Fruit fly (Drosophila melanogaster) whole organism, embryonic: Measurements from ENCODE around the gene CG13894.
A peak's percentile ranks its signal among the peaks of the same experiment; 100 is the strongest.

Source experiments
- Bdp1 ChIP-seq: fragments of 200-800 bp; sonication (Bioruptor generic); optimal IDR thresholded peaks from 3 replicates; lab custom pipeline; 2016; ENCODE audit warnings: missing biosample characterization, missing genetic modification characterization
- C15 ChIP-seq: fragments of 200-800 bp; sonication (Bioruptor generic); IDR thresholded peaks from 3 replicates; pipeline ENCODE4 v1.3.6; 2022; ENCODE audit warnings: missing biosample characterization, missing genetic modification characterization
- CG11085 ChIP-seq: fragments of 200-800 bp; sonication (Bioruptor generic); IDR thresholded peaks from 2 replicates; pipeline ENCODE4 v1.3.6; 2022; ENCODE audit warnings: missing biosample characterization, missing genetic modification characterization
- CG11695 ChIP-seq: fragments of 200-800 bp; sonication (Bioruptor generic); IDR thresholded peaks from 3 replicates; pipeline ENCODE4 v1.3.6; 2022; ENCODE audit warnings: missing biosample characterization, missing genetic modification characterization
- CG12659 ChIP-seq: fragments of 200-800 bp; sonication (Bioruptor generic); optimal IDR thresholded peaks from 3 replicates; lab custom pipeline; 2017; ENCODE audit warnings: mild to moderate bottlenecking, missing biosample characterization, missing genetic modification reagents, missing genetic modification characterization
- CG12744 ChIP-seq: fragments of 200-800 bp; sonication (Bioruptor generic); optimal IDR thresholded peaks from 2 replicates; lab custom pipeline; 2016; ENCODE audit warnings: missing biosample characterization, missing genetic modification characterization
- CG13123 ChIP-seq: fragments of 200-800 bp; sonication (Bioruptor generic); optimal IDR thresholded peaks from 2 replicates; lab custom pipeline; 2016; ENCODE audit warnings: missing biosample characterization, missing genetic modification characterization
- CG13775 ChIP-seq: fragments of 200-800 bp; sonication (Bioruptor generic); optimal IDR thresholded peaks from 3 replicates; lab custom pipeline; 2017; ENCODE audit warnings: missing biosample characterization, mild to moderate bottlenecking, missing genetic modification characterization
- CG14441 ChIP-seq: fragments of 200-800 bp; sonication (Bioruptor generic); IDR thresholded peaks from 2 replicates; pipeline ENCODE4 v1.3.6; 2022; ENCODE audit warnings: missing biosample characterization, missing genetic modification characterization
- CG1603 ChIP-seq: fragments of 200-800 bp; sonication (Bioruptor generic); optimal IDR thresholded peaks from 2 replicates; lab custom pipeline; 2019; ENCODE audit warnings: missing biosample characterization, mild to moderate bottlenecking, missing genetic modification characterization, moderate library complexity
- CG17186 ChIP-seq: fragments of 200-800 bp; sonication (Bioruptor generic); optimal IDR thresholded peaks from 3 replicates; lab custom pipeline; 2017; ENCODE audit warnings: missing biosample characterization, missing genetic modification reagents, missing genetic modification characterization
- CG18011 ChIP-seq: fragments of 200-800 bp; sonication (Bioruptor generic); optimal IDR thresholded peaks from 2 replicates; lab custom pipeline; 2017; ENCODE audit warnings: missing biosample characterization, missing genetic modification characterization, mild to moderate bottlenecking, moderate library complexity, missing genotype
- CG18262 ChIP-seq: fragments of 200-800 bp; optimal IDR thresholded peaks from 3 replicates; lab custom pipeline; 2019; ENCODE audit warnings: missing biosample characterization, mild to moderate bottlenecking, missing genetic modification characterization, moderate library complexity
- CG18764 ChIP-seq: fragments of 200-800 bp; sonication (Bioruptor generic); optimal IDR thresholded peaks from 3 replicates; lab custom pipeline; 2016; ENCODE audit warnings: missing biosample characterization, missing genetic modification characterization
- CG4328 ChIP-seq: fragments of 200-800 bp; sonication (Bioruptor generic); optimal IDR thresholded peaks from 3 replicates; lab custom pipeline; 2017; ENCODE audit warnings: missing biosample characterization, missing genetic modification reagents, missing genetic modification characterization
- CG8765 ChIP-seq: fragments of 200-800 bp; sonication (Bioruptor generic); IDR thresholded peaks from 2 replicates; pipeline ENCODE4 v1.3.6; 2022; ENCODE audit warnings: missing biosample characterization, missing genetic modification characterization
- Camta ChIP-seq: fragments of 200-800 bp; sonication (Bioruptor generic); optimal IDR thresholded peaks from 2 replicates; lab custom pipeline; 2016; ENCODE audit warnings: missing biosample characterization, missing genetic modification characterization
- CkIIα-i1 ChIP-seq: fragments of 200-800 bp; sonication (Bioruptor generic); IDR thresholded peaks from 2 replicates; pipeline ENCODE4 v1.3.6; 2022; ENCODE audit warnings: missing biosample characterization, missing genetic modification characterization
- E2f2 ChIP-seq: fragments of 200-800 bp; sonication (Bioruptor generic); IDR thresholded peaks from 2 replicates; pipeline ENCODE4 v1.3.6; 2022; ENCODE audit warnings: missing biosample characterization, missing genetic modification characterization
- Eip74EF ChIP-seq, 2 experiments: fragments of 200-800 bp in 1 of 2; fragments of >200 bp in 1 of 2; sonication (Bioruptor generic) in 1 of 2; optimal IDR thresholded peaks; 2 replicates each; lab custom pipeline; 2017 to 2019; ENCODE audit warnings: missing biosample characterization in 2 of 2, missing genetic modification characterization in 2 of 2, mild to moderate bottlenecking in 1 of 2, moderate library complexity in 1 of 2
- Fer1 ChIP-seq: fragments of 200-800 bp; sonication (Bioruptor generic); optimal IDR thresholded peaks from 2 replicates; lab custom pipeline; 2017; ENCODE audit warnings: missing biosample characterization, mild to moderate bottlenecking, missing genetic modification characterization
- HLH4C ChIP-seq: fragments of 200-800 bp; sonication (Bioruptor generic); IDR thresholded peaks from 3 replicates; pipeline ENCODE4 v1.3.6; 2022; ENCODE audit warnings: missing biosample characterization, missing genetic modification characterization; ENCODE audit not compliant: partially characterized antibody
- MBD-R2 ChIP-seq: fragments of 200-800 bp; sonication (Bioruptor generic); IDR thresholded peaks from 2 replicates; pipeline ENCODE4 v1.3.6; 2022; ENCODE audit warnings: missing biosample characterization, missing genetic modification characterization
- NC2β ChIP-seq: fragments of 200-800 bp; sonication (Bioruptor generic); optimal IDR thresholded peaks from 2 replicates; lab custom pipeline; 2016; ENCODE audit warnings: missing biosample characterization, missing genetic modification characterization
- NfI ChIP-seq: fragments of 200-800 bp; sonication (Bioruptor generic); optimal IDR thresholded peaks from 3 replicates; lab custom pipeline; 2018; ENCODE audit warnings: missing biosample characterization, mild to moderate bottlenecking, missing genetic modification characterization, moderate library complexity
- Sin3A ChIP-seq: fragments of >200 bp; optimal IDR thresholded peaks from 2 replicates; lab custom pipeline; 2018
- Sox102F ChIP-seq: fragments of 200-800 bp; sonication (Bioruptor generic); optimal IDR thresholded peaks from 2 replicates; lab custom pipeline; 2018; ENCODE audit warnings: missing biosample characterization, mild to moderate bottlenecking, missing genetic modification characterization, moderate library complexity
- Taf1 ChIP-seq: fragments of 200-800 bp; sonication (Bioruptor generic); IDR thresholded peaks from 2 replicates; pipeline ENCODE4 v1.3.6; 2022; ENCODE audit warnings: missing biosample characterization, missing genetic modification characterization
- Vsx1 ChIP-seq: fragments of 200-800 bp; sonication (Bioruptor generic); optimal IDR thresholded peaks from 2 replicates; lab custom pipeline; 2017; ENCODE audit warnings: missing biosample characterization, mild to moderate bottlenecking, missing genetic modification characterization, missing genetic modification reagents
- YL-1 ChIP-seq: fragments of 200-800 bp; sonication (Bioruptor generic); optimal IDR thresholded peaks from 3 replicates; lab custom pipeline; 2017; ENCODE audit warnings: missing biosample characterization, mild to moderate bottlenecking, missing genetic modification characterization
- al ChIP-seq: fragments of 200-800 bp; sonication (Bioruptor generic); IDR thresholded peaks from 2 replicates; pipeline ENCODE4 v1.3.6; 2022; ENCODE audit warnings: missing biosample characterization, missing genetic modification characterization
- ash1 ChIP-seq: fragments of 200-800 bp; sonication (Bioruptor generic); optimal IDR thresholded peaks from 2 replicates; lab custom pipeline; 2018; ENCODE audit warnings: missing biosample characterization, mild to moderate bottlenecking, missing genetic modification characterization
- az2 ChIP-seq: fragments of 200-800 bp; sonication (Bioruptor generic); optimal IDR thresholded peaks from 3 replicates; lab custom pipeline; 2016; ENCODE audit warnings: missing biosample characterization, missing genetic modification characterization
- bigmax ChIP-seq: fragments of 200-800 bp; sonication (Bioruptor generic); optimal IDR thresholded peaks from 2 replicates; lab custom pipeline; 2018; ENCODE audit warnings: missing biosample characterization, mild to moderate bottlenecking, missing genetic modification characterization
- cas ChIP-seq: fragments of 200-800 bp; sonication (Bioruptor generic); IDR thresholded peaks from 2 replicates; pipeline ENCODE4 v1.3.6; 2022; ENCODE audit warnings: missing biosample characterization, missing genetic modification characterization
- cato ChIP-seq: fragments of 200-800 bp; sonication (Bioruptor generic); optimal IDR thresholded peaks from 2 replicates; lab custom pipeline; 2016; ENCODE audit warnings: missing biosample characterization, missing genetic modification characterization, borderline replicate concordance
- chif ChIP-seq, 2 experiments: fragments of 200-800 bp; sonication (Bioruptor generic); optimal IDR thresholded peaks; 3 replicates each; lab custom pipeline; 2016; ENCODE audit warnings: missing biosample characterization in 2 of 2, missing genetic modification characterization in 2 of 2
- chn ChIP-seq: fragments of 200-800 bp; sonication (Bioruptor generic); optimal IDR thresholded peaks from 2 replicates; lab custom pipeline; 2016; ENCODE audit warnings: missing biosample characterization, missing genetic modification characterization
- fru ChIP-seq: fragments of >200 bp; optimal IDR thresholded peaks from 2 replicates; lab custom pipeline; 2017
- grau ChIP-seq: fragments of 200-800 bp; optimal IDR thresholded peaks from 3 replicates; lab custom pipeline; 2019; ENCODE audit warnings: missing biosample characterization, mild to moderate bottlenecking, missing genetic modification characterization, moderate library complexity
- insv ChIP-seq, 2 experiments: fragments of 200-800 bp; sonication (Bioruptor generic); optimal IDR thresholded peaks; 3 replicates each; lab custom pipeline; 2016 to 2018; ENCODE audit warnings: missing biosample characterization in 2 of 2, missing genetic modification characterization in 2 of 2
- ken ChIP-seq: fragments of 200-800 bp; sonication (Bioruptor generic); IDR thresholded peaks from 3 replicates; pipeline ENCODE4 v1.3.6; 2022; ENCODE audit warnings: missing biosample characterization, missing genetic modification characterization
- lola ChIP-seq, 3 experiments: fragments of >200 bp in 2 of 3; fragments of 200-800 bp in 1 of 3; sonication (Bioruptor generic) in 1 of 3; optimal IDR thresholded peaks; 2 replicates each; lab custom pipeline; 2017 to 2019; ENCODE audit warnings: missing biosample characterization in 3 of 3, missing genetic modification characterization in 3 of 3, mild to moderate bottlenecking in 1 of 3, moderate library complexity in 1 of 3
- mam ChIP-seq: fragments of 200-800 bp; sonication (Bioruptor generic); optimal IDR thresholded peaks from 3 replicates; lab custom pipeline; 2016; ENCODE audit warnings: missing biosample characterization, missing genetic modification characterization
- odd ChIP-seq: fragments of 200-800 bp; sonication (Bioruptor generic); optimal IDR thresholded peaks from 2 replicates; lab custom pipeline; 2017; ENCODE audit warnings: missing biosample characterization, mild to moderate bottlenecking, missing genetic modification characterization
- onecut ChIP-seq: fragments of 200-800 bp; sonication (Bioruptor generic); IDR thresholded peaks from 2 replicates; pipeline ENCODE4 v1.3.6; 2022; ENCODE audit warnings: missing biosample characterization, missing genetic modification characterization
- otp ChIP-seq: fragments of 200-800 bp; sonication (Bioruptor generic); IDR thresholded peaks from 3 replicates; pipeline ENCODE4, ENCODE4 v1.3.6; 2022; ENCODE audit warnings: missing biosample characterization, missing genetic modification characterization
- ro ChIP-seq: fragments of 200-800 bp; sonication (Bioruptor generic); IDR thresholded peaks from 2 replicates; pipeline ENCODE4 v1.3.6; 2022; ENCODE audit warnings: missing biosample characterization, missing genetic modification characterization
- slbo ChIP-seq: fragments of 200-800 bp; sonication (Bioruptor generic); IDR thresholded peaks from 2 replicates; pipeline ENCODE4 v1.3.6; 2022; ENCODE audit warnings: missing biosample characterization, missing genetic modification characterization
- slou ChIP-seq: fragments of 200-800 bp; sonication (Bioruptor generic); optimal IDR thresholded peaks from 3 replicates; lab custom pipeline; 2016; ENCODE audit warnings: missing biosample characterization, missing genetic modification characterization
- tgo ChIP-seq: fragments of 200-800 bp; sonication (Bioruptor generic); IDR thresholded peaks from 3 replicates; pipeline ENCODE4 v1.3.6; 2022; ENCODE audit warnings: missing biosample characterization, missing genetic modification characterization
- tio ChIP-seq: fragments of 200-800 bp; sonication (Bioruptor generic); optimal IDR thresholded peaks from 2 replicates; lab custom pipeline; 2017; ENCODE audit warnings: missing biosample characterization, missing genetic modification characterization, inconsistent platforms

The CG13894 gene

dm6 chr3L:654019-654418 lies 44.9 kb downstream of the CG13894 start, which contains the start of the genes MED30 and Rev1 (continued):
- peak; percentile 83 for TF ChIP-seq onecut (GFP tag; lab: Robert Waterston, UW)
- peak; percentile 91 for TF ChIP-seq Bdp1
- TF ChIP-seq fru: no peak
- peak; percentile 97 for TF ChIP-seq slbo (GFP tag; lab: Robert Waterston, UW)
- peak; percentile 89 for TF ChIP-seq CG11085
- TF ChIP-seq C15 (GFP tag; lab: Robert Waterston, UW): peak; percentile 80
- peak in 1 of 2 experiments; percentile 62 for TF ChIP-seq insv (GFP tag; optimal IDR thresholded peaks at IDR 0.05; lab: Kevin White, UChicago)
- no peak for TF ChIP-seq ro (GFP tag; lab: Robert Waterston, UW)
- peak in 1 of 3 experiments; percentile 83 for TF ChIP-seq lola (GFP tag; optimal IDR thresholded peaks at IDR 0.05; lab: Kevin White, UChicago)
- TF ChIP-seq ken (GFP tag; lab: Robert Waterston, UW): peak; percentile 93
- TF ChIP-seq CG18764 (GFP tag; lab: Kevin White, UChicago): peak; percentile 88
- TF ChIP-seq CG13123 (GFP tag; lab: Kevin White, UChicago): peak; percentile 91
- TF ChIP-seq grau (tag; lab: Kevin White, UChicago): peak; percentile 92
- peak; percentile 87 for TF ChIP-seq CG18262 (tag; lab: Kevin White, UChicago)
- TF ChIP-seq Sox102F (GFP tag; lab: Kevin White, UChicago): peak; percentile 94
- peak; percentile 92 for TF ChIP-seq slou (GFP tag; lab: Kevin White, UChicago)
- peak; percentile 88 for TF ChIP-seq otp (GFP tag; lab: Robert Waterston, UW)
- peak; percentile 76 for TF ChIP-seq cas (GFP tag; lab: Robert Waterston, UW)
- TF ChIP-seq ash1 (GFP tag; lab: Kevin White, UChicago): peak; percentile 83
- TF ChIP-seq tio (GFP tag; lab: Kevin White, UChicago): no peak
- TF ChIP-seq CG14441 (GFP tag; lab: Robert Waterston, UW): peak; percentile 91
- TF ChIP-seq Eip74EF (GFP tag; optimal IDR thresholded peaks at IDR 0.05; lab: Kevin White, UChicago): peak in 1 of 2 experiments; percentile 83
- 0 out of 2 replicates have a peak, but pooled peaks have one; percentile 36 for TF ChIP-seq CkIIα-i1
- TF ChIP-seq NC2β (GFP tag; lab: Kevin White, UChicago): peak; percentile 96
- TF ChIP-seq tgo (GFP tag; lab: Robert Waterston, UW): peak; percentile 89
- peak; percentile 93 to 95 for TF ChIP-seq chif (GFP tag; optimal IDR thresholded peaks at IDR 0.05; lab: Kevin White, UChicago)
- TF ChIP-seq E2f2 (GFP tag; lab: Robert Waterston, UW): peak; percentile 87
- TF ChIP-seq Taf1: peak; percentile 90
- peak; percentile 83 for TF ChIP-seq CG4328
- TF ChIP-seq CG17186: peak; percentile 60
- no peak for TF ChIP-seq odd (GFP tag; lab: Kevin White, UChicago)
- TF ChIP-seq MBD-R2 (GFP tag; lab: Robert Waterston, UW): peak; percentile 96
- TF ChIP-seq Vsx1 (GFP tag; lab: Kevin White, UChicago): peak; percentile 77
- TF ChIP-seq CG11695: peak; percentile 69; the same call in 2 of the 3 replicates
- TF ChIP-seq Camta: peak; percentile 95
- peak; percentile 94 for TF ChIP-seq NfI
- peak; percentile 57 for TF ChIP-seq HLH4C
- peak; percentile 89 for TF ChIP-seq CG18011 (GFP tag; lab: Kevin White, UChicago)
- peak; percentile 94 for TF ChIP-seq az2 (GFP tag; lab: Kevin White, UChicago)
- TF ChIP-seq Sin3A (lab: Kevin White, UChicago): peak; percentile 68
- peak; percentile 89 for TF ChIP-seq cato (GFP tag; lab: Kevin White, UChicago)
- TF ChIP-seq CG8765 (GFP tag; lab: Robert Waterston, UW): peak; percentile 80
- TF ChIP-seq chn (GFP tag; lab: Kevin White, UChicago): peak; percentile 96
- peak; percentile 42 for TF ChIP-seq bigmax (GFP tag; lab: Kevin White, UChicago)
- TF ChIP-seq mam (GFP tag; lab: Kevin White, UChicago): peak; percentile 98
- peak; percentile 97 for TF ChIP-seq CG12659 (GFP tag; lab: Kevin White, UChicago)
- TF ChIP-seq CG12744 (GFP tag; lab: Kevin White, UChicago): peak; percentile 92
- peak; percentile 88 for TF ChIP-seq YL-1
- peak; percentile 92 for TF ChIP-seq CG1603
- peak; percentile 91 for TF ChIP-seq al (GFP tag; lab: Robert Waterston, UW)
- TF ChIP-seq Fer1 (GFP tag; lab: Kevin White, UChicago): peak; percentile 95
- peak; percentile 89 for TF ChIP-seq CG13775 (GFP tag; lab: Kevin White, UChicago)
